Worm (Caenorhabditis elegans): ENCODE data around the gene sdz-35.

- TF ChIP-seq unc-62 (GFP tag; optimal IDR thresholded peaks at IDR 0.05) = no peak
- no peak for TF ChIP-seq elt-1 (tag; optimal IDR thresholded peaks at IDR 0.05; ENCODE audit: borderline replicate concordance, insufficient read depth)
- no peak for TF ChIP-seq lsy-2 (tag; optimal IDR thresholded peaks at IDR 0.05)
- no peak for TF ChIP-seq unc-39 (tag; optimal IDR thresholded peaks at IDR 0.05)
- no peak for TF ChIP-seq pha-4 (tag; optimal IDR thresholded peaks at IDR 0.05)
Observed at ce11 chrII:3245836-3246235, 37.3 kb upstream of the sdz-35 start, which contains the start of gene C17F4.7.
